Worm (Caenorhabditis elegans): ENCODE measurements around the gene clec-125.
A peak's percentile ranks its signal among the peaks of the same experiment; 100 is the strongest.

Gene clec-125

DNA sequence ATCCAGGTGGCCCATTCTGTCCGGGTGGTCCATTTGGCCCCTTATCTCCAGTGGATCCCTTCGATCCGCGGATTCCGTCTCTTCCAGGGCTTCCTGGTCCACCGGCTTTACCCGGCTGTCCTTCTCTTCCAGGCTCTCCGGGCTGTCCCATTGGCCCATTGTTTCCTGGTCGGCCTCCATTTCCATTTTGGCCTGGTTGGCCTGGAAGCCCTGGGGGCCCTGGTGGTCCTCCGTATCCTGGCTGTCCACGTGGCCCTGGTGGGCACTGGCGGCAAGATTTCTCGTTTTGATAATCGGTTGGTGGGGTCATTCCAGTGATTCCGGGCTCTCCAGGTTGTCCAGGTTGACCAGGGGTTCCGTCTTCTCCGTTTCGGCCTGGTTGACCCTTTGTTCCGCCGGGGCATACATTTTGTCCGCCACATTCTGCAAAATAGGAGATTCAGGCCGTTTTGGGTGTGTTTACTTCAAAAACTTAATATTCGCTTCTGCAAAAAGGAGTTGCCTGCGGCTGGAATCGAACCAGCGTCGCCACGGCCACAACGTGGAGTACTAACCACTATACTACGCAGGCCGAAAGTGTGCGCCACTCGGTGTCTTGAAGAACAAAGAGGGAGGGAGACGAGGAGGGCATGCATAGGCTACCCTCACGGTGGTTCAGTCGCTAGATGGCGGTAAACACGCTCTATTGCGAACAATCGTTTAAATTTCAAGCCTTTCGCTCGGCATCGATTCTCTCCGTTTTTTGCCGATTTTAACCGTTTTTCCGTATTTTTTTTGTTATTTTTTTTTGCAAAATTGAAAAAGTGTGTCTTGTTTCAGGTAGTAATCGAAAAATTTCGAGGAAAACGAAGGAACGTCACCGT lies 5.4 kb downstream of the clec-125 start, which contains the start of gene W09G10.9 (continued):
- no peak for TF ChIP-seq lsy-27 (tag; optimal IDR thresholded peaks at IDR 0.05; ENCODE audit: borderline replicate concordance, insufficient read depth)
- no peak for TF ChIP-seq F57C9.4 (tag; optimal IDR thresholded peaks at IDR 0.05)
- TF ChIP-seq bed-2 (GFP tag; IDR thresholded peaks at IDR 0.05): no peak
- TF ChIP-seq lin-54 (GFP tag; optimal IDR thresholded peaks at IDR 0.05): peak; percentile 45
- TF ChIP-seq ceh-27 (GFP tag; optimal IDR thresholded peaks at IDR 0.05): peak; percentile 74
- TF ChIP-seq akir-1 (GFP tag; optimal IDR thresholded peaks at IDR 0.05): no peak
- TF ChIP-seq tbx-9 (tag; optimal IDR thresholded peaks at IDR 0.05; ENCODE audit: borderline replicate concordance): no peak
- TF ChIP-seq nfya-2 (GFP tag; IDR thresholded peaks at IDR 0.05): no peak
- no peak for TF ChIP-seq mes-4 (tag; optimal IDR thresholded peaks at IDR 0.05)
- peak; percentile 4 for TF ChIP-seq hrde-1 (tag; optimal IDR thresholded peaks at IDR 0.05; ENCODE audit: borderline replicate concordance)
- peak; percentile 61 for TF ChIP-seq lin-40 (tag; optimal IDR thresholded peaks at IDR 0.05)
- peak; percentile 81 for TF ChIP-seq lin-26 (GFP tag; IDR thresholded peaks at IDR 0.05)
- TF ChIP-seq ets-4 (GFP tag; optimal IDR thresholded peaks at IDR 0.05): no peak
- peak; percentile 83 for TF ChIP-seq Y95B8A.8 (GFP tag; IDR thresholded peaks at IDR 0.05)
- 0 out of 2 replicates have a peak, but pooled peaks have one; percentile 41 for TF ChIP-seq C17E4.6 (GFP tag; IDR thresholded peaks at IDR 0.05)
- no peak for TF ChIP-seq F49E8.2 (tag; optimal IDR thresholded peaks at IDR 0.05; ENCODE audit: insufficient read depth)
- TF ChIP-seq rec-8 (tag; optimal IDR thresholded peaks at IDR 0.05): peak in 1 of 2 experiments; percentile 30
- TF ChIP-seq hlh-26 (GFP tag; conservative IDR thresholded peaks at IDR 0.05): no peak
- TF ChIP-seq ccch-3 (GFP tag; optimal IDR thresholded peaks at IDR 0.05): no peak
- no peak for TF ChIP-seq cebp-2 (GFP tag; IDR thresholded peaks at IDR 0.05)
- TF ChIP-seq atf-7 (tag; optimal IDR thresholded peaks at IDR 0.05): peak; percentile 23
- TF ChIP-seq sea-2 (GFP tag; IDR thresholded peaks at IDR 0.05): no peak
- peak; percentile 28 for TF ChIP-seq F52B5.7 (tag; optimal IDR thresholded peaks at IDR 0.05)
- TF ChIP-seq pha-4 (tag; optimal IDR thresholded peaks at IDR 0.05): no peak
- no peak; the same call in 1 of the 2 replicates for TF ChIP-seq madf-8 (GFP tag; conservative IDR thresholded peaks at IDR 0.05)
- peak; percentile 23 for TF ChIP-seq ztf-18 (tag; optimal IDR thresholded peaks at IDR 0.05)
- TF ChIP-seq D2030.7 (GFP tag; IDR thresholded peaks at IDR 0.05): peak; percentile 89
- peak; percentile 68; the same call in 1 of the 2 replicates for TF ChIP-seq lir-1 (GFP tag; conservative IDR thresholded peaks at IDR 0.05)
- TF ChIP-seq unc-62 (GFP tag; optimal IDR thresholded peaks at IDR 0.05): no peak
- TF ChIP-seq madf-3 (GFP tag; IDR thresholded peaks at IDR 0.05): no peak
- TF ChIP-seq zim-3 (tag; optimal IDR thresholded peaks at IDR 0.05): no peak
- TF ChIP-seq T26A5.8 (tag; optimal IDR thresholded peaks at IDR 0.05): no peak
- TF ChIP-seq attf-3 (GFP tag; conservative IDR thresholded peaks at IDR 0.05): peak; percentile 72
- TF ChIP-seq B0019.2 (GFP tag; conservative IDR thresholded peaks at IDR 0.05): peak; percentile 70; the same call in 1 of the 2 replicates
- TF ChIP-seq attf-5 (GFP tag; optimal IDR thresholded peaks at IDR 0.05): peak; percentile 71
- no peak for TF ChIP-seq ceh-91 (GFP tag; IDR thresholded peaks at IDR 0.05)
- 0 out of 2 replicates have a peak, but pooled peaks have one; percentile 65 for TF ChIP-seq Y79H2A.3 (GFP tag; conservative IDR thresholded peaks at IDR 0.05)
- TF ChIP-seq xnd-1 (tag; optimal IDR thresholded peaks at IDR 0.05): no peak
- TF ChIP-seq tlf-1 (GFP tag; optimal IDR thresholded peaks at IDR 0.05): no peak
- TF ChIP-seq K11D2.4 (GFP tag; IDR thresholded peaks at IDR 0.05): peak; percentile 84
- TF ChIP-seq dpff-1 (tag; optimal IDR thresholded peaks at IDR 0.05): no peak
- no peak for TF ChIP-seq lin-35 (GFP tag; optimal IDR thresholded peaks at IDR 0.05)
- TF ChIP-seq F39B2.1 (GFP tag; IDR thresholded peaks at IDR 0.05): no peak
- no peak for TF ChIP-seq efl-1 (GFP tag; optimal IDR thresholded peaks at IDR 0.05)
- no peak for TF ChIP-seq ztf-3 (GFP tag; optimal IDR thresholded peaks at IDR 0.05)
- TF ChIP-seq let-526 (GFP tag; IDR thresholded peaks at IDR 0.05): peak; percentile 58; the same call in 1 of the 2 replicates
